Worm (Caenorhabditis elegans) whole organism, L4/young adult: ENCODE data around the gene lipl-8.

ENCODE experiments used
- W03F9.2 ChIP-seq: fragments of 150-350 bp; optimal IDR thresholded peaks from 2 replicates; lab custom pipeline; 2014; ENCODE audit warnings: missing biosample characterization, missing genetic modification characterization
- dao-5 ChIP-seq: sonication (generic microtip); optimal IDR thresholded peaks from 2 replicates; lab custom pipeline; 2016; ENCODE audit warnings: missing genotype, missing genetic modification characterization, moderate library complexity, missing compliant biosample characterization
- him-1 ChIP-seq: sonication (generic microtip); optimal IDR thresholded peaks from 2 replicates; lab custom pipeline; 2016; ENCODE audit warnings: missing genotype, missing genetic modification reagents, missing genetic modification characterization, missing compliant biosample characterization

Gene lipl-8

ce11 chrV:14748608-14749137 lies at the start of gene lipl-8, which contains the start of gene Y50E8A.22:
Gene lipl-8 (minus strand): TSS chrV:14748708.
Gene Y50E8A.22 (minus strand): TSS chrV:14749087.
- TF ChIP-seq dao-5 (tag; lab: Kevin White, UChicago) (no peak), him-1 (tag; lab: Kevin White, UChicago) (no peak), W03F9.2 (tag; lab: Kevin White, UChicago) (no peak)

ce11 chrV:14797886-14798285 lies 49.4 kb upstream of the lipl-8 start:
- TF ChIP-seq him-1 (tag; lab: Kevin White, UChicago), result no peak
- TF ChIP-seq dao-5 (tag; lab: Kevin White, UChicago), result no peak
- TF ChIP-seq W03F9.2 (tag; lab: Kevin White, UChicago), result no peak

ce11 chrV:14793043-14793442 lies 44.5 kb upstream of the lipl-8 start:
- TF ChIP-seq dao-5 (tag; lab: Kevin White, UChicago) (no peak), W03F9.2 (tag; lab: Kevin White, UChicago) (no peak), him-1 (tag; lab: Kevin White, UChicago) (no peak)

ce11 chrV:14792346-14792745 lies 43.8 kb upstream of the lipl-8 start:
- TF ChIP-seq dao-5 (tag; lab: Kevin White, UChicago), result no peak
- TF ChIP-seq him-1 (tag; lab: Kevin White, UChicago), result no peak
- no peak for TF ChIP-seq W03F9.2 (tag; lab: Kevin White, UChicago)

ce11 chrV:14791703-14792102 lies 43.2 kb upstream of the lipl-8 start:
- TF ChIP-seq W03F9.2 (tag; lab: Kevin White, UChicago) (no peak), him-1 (tag; lab: Kevin White, UChicago) (no peak), dao-5 (tag; lab: Kevin White, UChicago) (no peak)

ce11 chrV:14790792-14791191 lies 42.3 kb upstream of the lipl-8 start:
- TF ChIP-seq W03F9.2 (tag; lab: Kevin White, UChicago) (no peak), dao-5 (tag; lab: Kevin White, UChicago) (no peak), him-1 (tag; lab: Kevin White, UChicago) (no peak)

- TF ChIP-seq W03F9.2 (tag; lab: Kevin White, UChicago) (no peak), dao-5 (tag; lab: Kevin White, UChicago) (no peak), him-1 (tag; lab: Kevin White, UChicago) (no peak)
These were observed 40.0 kb upstream of the lipl-8 start for ce11 chrV:14788462-14788861.

ce11 chrV:14784787-14785186 lies 36.3 kb upstream of the lipl-8 start:
- TF ChIP-seq W03F9.2 (tag; lab: Kevin White, UChicago) (no peak), him-1 (tag; lab: Kevin White, UChicago) (no peak), dao-5 (tag; lab: Kevin White, UChicago) (no peak)

- TF ChIP-seq dao-5 (tag; lab: Kevin White, UChicago), result no peak
- no peak for TF ChIP-seq W03F9.2 (tag; lab: Kevin White, UChicago)
- no peak for TF ChIP-seq him-1 (tag; lab: Kevin White, UChicago)
These were observed 35.8 kb upstream of the lipl-8 start, which contains the start of gene Y50E8A.12 for ce11 chrV:14784160-14784774. Gene Y50E8A.12 (minus strand): TSS chrV:14784210.

ce11 chrV:14781130-14781529 lies 32.6 kb upstream of the lipl-8 start, which contains the start of gene Y50E8A.11:
Gene Y50E8A.11 (plus strand): TSS chrV:14781430.
- TF ChIP-seq him-1 (tag; lab: Kevin White, UChicago) (no peak), W03F9.2 (tag; lab: Kevin White, UChicago) (no peak), dao-5 (tag; lab: Kevin White, UChicago) (no peak)

- no peak for TF ChIP-seq him-1 (tag; lab: Kevin White, UChicago)
These were observed 31.1 kb upstream of the lipl-8 start, which contains the start of the genes scrm-7 and Y50E8A.10 for ce11 chrV:14779644-14780043. Gene scrm-7 (minus strand): TSS chrV:14779744. Gene Y50E8A.10 (plus strand): TSS chrV:14779996.

- TF ChIP-seq dao-5 (tag; lab: Kevin White, UChicago) (no peak), W03F9.2 (tag; lab: Kevin White, UChicago) (no peak), him-1 (tag; lab: Kevin White, UChicago) (no peak)
These were observed 24.5 kb upstream of the lipl-8 start, which contains the start of gene haf-7 for ce11 chrV:14773048-14773447. Gene haf-7 (plus strand): TSS chrV:14773258.

- TF ChIP-seq W03F9.2 (tag; lab: Kevin White, UChicago) (no peak), dao-5 (tag; lab: Kevin White, UChicago) (no peak), him-1 (tag; lab: Kevin White, UChicago) (no peak)
These were observed 15.1 kb upstream of the lipl-8 start for ce11 chrV:14763582-14763981.

- TF ChIP-seq dao-5 (tag; lab: Kevin White, UChicago) (no peak), him-1 (tag; lab: Kevin White, UChicago) (no peak), W03F9.2 (tag; lab: Kevin White, UChicago) (no peak)
These were observed 14.1 kb upstream of the lipl-8 start for ce11 chrV:14762563-14762962.
